Fruit fly (Drosophila melanogaster) S2 (cell line): ENCODE data around the gene CG34148.

Source experiments
- CG8478 ChIP-seq: fragments of >200 bp; optimal IDR thresholded peaks from 2 replicates; lab custom pipeline; 2018
- CTCF ChIP-seq, 2 experiments: fragments of >200 bp; optimal IDR thresholded peaks; 2 replicates each; lab custom pipeline; 2018

DNA sequence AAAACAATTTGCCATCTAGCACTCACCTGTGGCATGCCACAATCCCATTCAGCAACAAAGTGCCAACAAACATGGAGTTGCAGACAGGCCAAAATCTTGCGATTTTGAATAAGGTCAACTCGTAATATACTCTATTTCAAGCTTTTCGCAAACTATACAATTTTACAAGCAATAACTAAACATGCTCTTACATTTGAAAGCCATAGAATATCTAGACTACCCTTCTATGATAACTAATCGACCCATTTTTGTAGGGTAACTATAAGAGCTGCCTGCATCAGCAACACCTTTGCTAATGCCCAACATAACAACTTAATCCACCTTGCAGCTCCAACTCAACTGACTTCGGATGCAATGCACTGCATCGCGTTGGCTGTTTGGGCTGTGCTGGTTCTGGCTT lies 42.0 kb upstream of the CG34148 start:
- TF ChIP-seq CG8478 (lab: Kevin White, UChicago) = no peak
- no peak for TF ChIP-seq CTCF (optimal IDR thresholded peaks at IDR 0.05; lab: Kevin White, UChicago)
